Fruit fly (Drosophila melanogaster) S2 (cell line): ENCODE results near the gene Tim9b.

Source experiments
- CG8478 ChIP-seq: fragments of >200 bp; optimal IDR thresholded peaks from 2 replicates; lab custom pipeline; 2018
- CTCF ChIP-seq, 2 experiments: fragments of >200 bp; optimal IDR thresholded peaks; 2 replicates each; lab custom pipeline; 2018

dm6 chrX:19585142-19585541, 33.2 kb downstream of the Tim9b start:
- TF ChIP-seq CG8478 (lab: Kevin White, UChicago) (no peak), CTCF (optimal IDR thresholded peaks at IDR 0.05; lab: Kevin White, UChicago) (peak; percentile 81 to 83)
